Fruit fly (Drosophila melanogaster) whole organism, prepupa: Measurements from ENCODE around the gene CG10969.

Experiments
- Blimp-1 ChIP-seq: fragments of 200-800 bp; sonication (Bioruptor generic); optimal IDR thresholded peaks from 3 replicates; lab custom pipeline; 2017; ENCODE audit warnings: missing biosample characterization, missing genetic modification characterization, mild to moderate bottlenecking, moderate library complexity, missing genetic modification reagents
- CG10669 ChIP-seq: fragments of 200-800 bp; sonication (Bioruptor generic); optimal IDR thresholded peaks from 3 replicates; lab custom pipeline; 2018; ENCODE audit warnings: missing biosample characterization, mild to moderate bottlenecking, missing genetic modification characterization, moderate library complexity
- CG11294 ChIP-seq: fragments of 200-800 bp; sonication (Bioruptor generic); IDR thresholded peaks from 2 replicates; pipeline ENCODE4 v1.3.6; 2022; ENCODE audit warnings: missing biosample characterization, missing genetic modification characterization
- CG11762 ChIP-seq: fragments of 200-800 bp; sonication (Bioruptor generic); optimal IDR thresholded peaks from 3 replicates; lab custom pipeline; 2016; ENCODE audit warnings: missing biosample characterization, missing genetic modification characterization; ENCODE audit not compliant: insufficient read depth
- CG11902 ChIP-seq: fragments of 200-800 bp; sonication (Bioruptor generic); optimal IDR thresholded peaks from 3 replicates; lab custom pipeline; 2016; ENCODE audit warnings: missing biosample characterization, missing genetic modification characterization
- CG1621 ChIP-seq: fragments of 200-800 bp; sonication (Bioruptor generic); optimal IDR thresholded peaks from 3 replicates; lab custom pipeline; 2018; ENCODE audit warnings: missing biosample characterization, mild to moderate bottlenecking, missing genetic modification characterization
- CG16779 ChIP-seq: fragments of 200-800 bp; sonication (Bioruptor generic); optimal IDR thresholded peaks from 3 replicates; lab custom pipeline; 2017; ENCODE audit warnings: missing biosample characterization, mild to moderate bottlenecking, missing genetic modification characterization
- CG3032 ChIP-seq: fragments of 200-800 bp; optimal IDR thresholded peaks from 2 replicates; lab custom pipeline; 2019; ENCODE audit warnings: missing biosample characterization, mild to moderate bottlenecking, missing genetic modification characterization, moderate library complexity
- CG31627 ChIP-seq: fragments of 200-800 bp; sonication (Bioruptor generic); optimal IDR thresholded peaks from 3 replicates; lab custom pipeline; 2016; ENCODE audit warnings: missing biosample characterization, missing genetic modification characterization
- CG32006 ChIP-seq: fragments of 200-800 bp; sonication (Bioruptor generic); optimal IDR thresholded peaks from 3 replicates; lab custom pipeline; 2017; ENCODE audit warnings: missing biosample characterization, mild to moderate bottlenecking, missing genetic modification characterization
- CG34406 ChIP-seq: fragments of 200-800 bp; sonication (Bioruptor generic); optimal IDR thresholded peaks from 3 replicates; lab custom pipeline; 2016; ENCODE audit warnings: missing biosample characterization, missing genetic modification characterization
- CG3919 ChIP-seq: fragments of 200-800 bp; sonication (Bioruptor generic); optimal IDR thresholded peaks from 3 replicates; lab custom pipeline; 2016; ENCODE audit warnings: missing biosample characterization, missing genetic modification characterization
- CG4318 ChIP-seq: fragments of 200-800 bp; sonication (Bioruptor generic); optimal IDR thresholded peaks from 3 replicates; lab custom pipeline; 2017; ENCODE audit warnings: missing biosample characterization, mild to moderate bottlenecking, missing genetic modification characterization
- CG6163 ChIP-seq: fragments of 200-800 bp; sonication (Bioruptor generic); IDR thresholded peaks from 3 replicates; pipeline ENCODE4 v1.3.6; 2022; ENCODE audit warnings: missing biosample characterization, missing genetic modification characterization
- CG6276 ChIP-seq: fragments of 200-800 bp; sonication (Bioruptor generic); optimal IDR thresholded peaks from 2 replicates; lab custom pipeline; 2017; ENCODE audit warnings: missing biosample characterization, mild to moderate bottlenecking, missing genetic modification characterization
- CG6792 ChIP-seq: fragments of 200-800 bp; sonication (Bioruptor generic); optimal IDR thresholded peaks from 3 replicates; lab custom pipeline; 2016; ENCODE audit warnings: missing biosample characterization, missing genetic modification characterization
- CG6808 ChIP-seq: fragments of 200-800 bp; sonication (Bioruptor generic); optimal IDR thresholded peaks from 3 replicates; lab custom pipeline; 2017; ENCODE audit warnings: missing biosample characterization, missing genetic modification characterization, mild to moderate bottlenecking, moderate library complexity, missing genetic modification reagents
- CG6854 ChIP-seq: fragments of 200-800 bp; sonication (Bioruptor generic); optimal IDR thresholded peaks from 2 replicates; lab custom pipeline; 2017; ENCODE audit warnings: missing biosample characterization, mild to moderate bottlenecking, missing genetic modification characterization
- CG7368 ChIP-seq: fragments of 200-800 bp; sonication (Bioruptor generic); optimal IDR thresholded peaks from 3 replicates; lab custom pipeline; 2016; ENCODE audit warnings: missing biosample characterization, missing genetic modification characterization
- CG8119 ChIP-seq: fragments of 200-800 bp; sonication (Bioruptor generic); IDR thresholded peaks from 3 replicates; pipeline ENCODE4 v1.3.6; 2022; ENCODE audit warnings: missing biosample characterization, missing genetic modification characterization
- CG8319 ChIP-seq: fragments of 200-800 bp; sonication (Bioruptor generic); optimal IDR thresholded peaks from 3 replicates; lab custom pipeline; 2016; ENCODE audit warnings: missing biosample characterization, missing genetic modification characterization
- CG8632 ChIP-seq: fragments of 200-800 bp; sonication (Bioruptor generic); optimal IDR thresholded peaks from 3 replicates; lab custom pipeline; 2016; ENCODE audit warnings: missing biosample characterization, missing genetic modification characterization
- CG9139 ChIP-seq: fragments of 200-800 bp; sonication (Bioruptor generic); optimal IDR thresholded peaks from 3 replicates; lab custom pipeline; 2017; ENCODE audit warnings: missing biosample characterization, mild to moderate bottlenecking, missing genetic modification characterization
- Ets21C ChIP-seq: fragments of 200-800 bp; sonication (Bioruptor generic); optimal IDR thresholded peaks from 3 replicates; lab custom pipeline; 2016; ENCODE audit warnings: missing biosample characterization, missing genetic modification characterization
- Hr39 ChIP-seq: fragments of 200-800 bp; sonication (Bioruptor generic); optimal IDR thresholded peaks from 2 replicates; lab custom pipeline; 2016; ENCODE audit warnings: missing biosample characterization, missing genetic modification characterization
- Hr4 ChIP-seq: fragments of 200-800 bp; sonication (Bioruptor generic); optimal IDR thresholded peaks from 3 replicates; lab custom pipeline; 2016; ENCODE audit warnings: missing biosample characterization, missing genetic modification characterization
- Lpt ChIP-seq: fragments of 200-800 bp; sonication (Bioruptor generic); optimal IDR thresholded peaks from 3 replicates; lab custom pipeline; 2016; ENCODE audit warnings: missing biosample characterization, missing genetic modification characterization
- OdsH ChIP-seq: fragments of 200-800 bp; sonication (Bioruptor generic); optimal IDR thresholded peaks from 3 replicates; lab custom pipeline; 2016; ENCODE audit warnings: missing biosample characterization, missing genetic modification characterization
- Smox ChIP-seq: fragments of 200-800 bp; sonication (Bioruptor generic); optimal IDR thresholded peaks from 3 replicates; lab custom pipeline; 2016; ENCODE audit warnings: missing biosample characterization, missing genetic modification characterization
- Sox102F ChIP-seq: fragments of 200-800 bp; sonication (Bioruptor generic); optimal IDR thresholded peaks from 2 replicates; lab custom pipeline; 2016; ENCODE audit warnings: missing biosample characterization, mild to moderate bottlenecking, missing genetic modification characterization
- Sox14 ChIP-seq: fragments of 200-800 bp; sonication (Bioruptor generic); optimal IDR thresholded peaks from 3 replicates; lab custom pipeline; 2016; ENCODE audit warnings: missing biosample characterization, missing genetic modification characterization
- achi ChIP-seq: fragments of 200-800 bp; sonication (Bioruptor generic); optimal IDR thresholded peaks from 3 replicates; lab custom pipeline; 2016; ENCODE audit warnings: missing biosample characterization, missing genetic modification characterization
- dsx ChIP-seq: fragments of 200-800 bp; optimal IDR thresholded peaks from 3 replicates; lab custom pipeline; 2019; ENCODE audit warnings: missing biosample characterization, mild to moderate bottlenecking, missing genetic modification characterization, moderate library complexity; ENCODE audit not compliant: poor library complexity, severe bottlenecking
- eg ChIP-seq: fragments of 200-800 bp; sonication (Bioruptor generic); IDR thresholded peaks from 3 replicates; pipeline ENCODE4 v1.3.6; 2022; ENCODE audit warnings: missing biosample characterization, missing genetic modification characterization
- esn ChIP-seq: fragments of 200-800 bp; sonication (Bioruptor generic); optimal IDR thresholded peaks from 2 replicates; lab custom pipeline; 2016; ENCODE audit warnings: missing biosample characterization, mild to moderate bottlenecking, missing genetic modification characterization, moderate library complexity
- fd59A ChIP-seq: fragments of 200-800 bp; sonication (Bioruptor generic); optimal IDR thresholded peaks from 2 replicates; lab custom pipeline; 2017; ENCODE audit warnings: missing biosample characterization, mild to moderate bottlenecking, missing genetic modification characterization, missing genetic modification reagents
- fd85E ChIP-seq: fragments of 200-800 bp; sonication (Bioruptor generic); optimal IDR thresholded peaks from 3 replicates; lab custom pipeline; 2016; ENCODE audit warnings: missing biosample characterization, missing genetic modification characterization
- fkh ChIP-seq: fragments of 200-800 bp; sonication (Bioruptor generic); optimal IDR thresholded peaks from 3 replicates; lab custom pipeline; 2017; ENCODE audit warnings: missing biosample characterization, mild to moderate bottlenecking, missing genetic modification characterization, moderate library complexity
- lz ChIP-seq: fragments of 200-800 bp; sonication (Bioruptor generic); optimal IDR thresholded peaks from 3 replicates; lab custom pipeline; 2016; ENCODE audit warnings: missing biosample characterization, missing genetic modification characterization
- pdm3 ChIP-seq: fragments of 200-800 bp; sonication (Bioruptor generic); optimal IDR thresholded peaks from 3 replicates; lab custom pipeline; 2016; ENCODE audit warnings: missing biosample characterization, missing genetic modification characterization
- spab ChIP-seq: fragments of 200-800 bp; sonication (Bioruptor generic); optimal IDR thresholded peaks from 2 replicates; lab custom pipeline; 2017; ENCODE audit warnings: missing biosample characterization, mild to moderate bottlenecking, missing genetic modification characterization, missing genetic modification reagents
- ss ChIP-seq, 2 experiments: fragments of 200-800 bp; sonication (Bioruptor generic); optimal IDR thresholded peaks; 2 replicates in 1 of 2; 3 replicates in 1 of 2; lab custom pipeline; 2017 to 2018; ENCODE audit warnings: mild to moderate bottlenecking in 2 of 2, missing biosample characterization in 2 of 2, missing genetic modification characterization in 2 of 2, moderate library complexity in 1 of 2
- svp ChIP-seq: fragments of 200-800 bp; sonication (Bioruptor generic); peaks from one replicate; lab custom pipeline; 2016; ENCODE audit warnings: missing biosample characterization, missing genetic modification characterization
- topi ChIP-seq: fragments of 200-800 bp; sonication (Bioruptor generic); optimal IDR thresholded peaks from 3 replicates; lab custom pipeline; 2016; ENCODE audit warnings: missing biosample characterization, missing genetic modification characterization
- vri ChIP-seq: fragments of 200-800 bp; sonication (Bioruptor generic); optimal IDR thresholded peaks from 3 replicates; lab custom pipeline; 2016; ENCODE audit warnings: missing biosample characterization, mild to moderate bottlenecking, missing genetic modification characterization

Gene CG10969

dm6 chr3L:12800167-12800566 lies 19.3 kb upstream of the CG10969 start (continued):
- TF ChIP-seq CG6792 (GFP tag; lab: Kevin White, UChicago), result no peak

- peak; percentile 99 for TF ChIP-seq svp
- no peak for TF ChIP-seq CG31627 (GFP tag; lab: Kevin White, UChicago)
Observed at dm6 chr3L:12799431-12800147, 18.7 kb upstream of the CG10969 start.

dm6 chr3L:12798795-12799311 lies 18.0 kb upstream of the CG10969 start:
- TF ChIP-seq esn (GFP tag; lab: Kevin White, UChicago) (peak; percentile 34), fkh (peak; percentile 79), achi (GFP tag; lab: Kevin White, UChicago) (peak; percentile 28), OdsH (GFP tag; lab: Kevin White, UChicago) (peak; percentile 49), CG7368 (GFP tag; lab: Kevin White, UChicago) (peak; percentile 6), CG8319 (no peak), CG11762 (GFP tag; lab: Kevin White, UChicago) (no peak), Sox102F (no peak), CG6792 (GFP tag; lab: Kevin White, UChicago) (peak; percentile 9), vri (GFP tag; lab: Kevin White, UChicago) (peak; percentile 44), CG8119 (peak; percentile 57; the same call in 1 of the 3 replicates), Hr39 (peak; percentile 45), CG4318 (peak; percentile 27), CG3032 (tag; lab: Kevin White, UChicago) (peak; percentile 3), Blimp-1 (GFP tag; lab: Kevin White, UChicago) (peak; percentile 11), dsx (peak; percentile 11), pdm3 (peak; percentile 61), CG31627 (GFP tag; lab: Kevin White, UChicago) (peak; percentile 18), Sox14 (GFP tag; lab: Kevin White, UChicago) (peak; percentile 65), CG3919 (GFP tag; lab: Kevin White, UChicago) (peak; percentile 31), Hr4 (peak; percentile 65), spab (GFP tag; lab: Kevin White, UChicago) (no peak), CG32006 (GFP tag; lab: Kevin White, UChicago) (peak; percentile 77), Lpt (peak; percentile 43), CG6808 (GFP tag; lab: Kevin White, UChicago) (peak; percentile 48), eg (GFP tag; lab: Robert Waterston, UW) (peak; percentile 29; the same call in 1 of the 3 replicates), CG11902 (GFP tag; lab: Kevin White, UChicago) (no peak), ss (GFP tag; optimal IDR thresholded peaks at IDR 0.05; lab: Kevin White, UChicago) (peak; percentile 23 to 45), fd85E (no peak), CG6854 (no peak), CG6163 (GFP tag; lab: Robert Waterston, UW) (peak; percentile 47; the same call in 1 of the 3 replicates), lz (peak; percentile 4), fd59A (no peak), CG8632 (GFP tag; lab: Kevin White, UChicago) (peak; percentile 40), CG34406 (peak; percentile 22), CG11294 (no peak), CG10669 (GFP tag; lab: Kevin White, UChicago) (peak; percentile 37), Smox (GFP tag; lab: Kevin White, UChicago) (no peak), topi (GFP tag; lab: Kevin White, UChicago) (peak; percentile 15), CG1621 (tag; lab: Kevin White, UChicago) (peak; percentile 32), CG16779 (tag; lab: Kevin White, UChicago) (peak; percentile 33), Ets21C (no peak), CG9139 (GFP tag; lab: Kevin White, UChicago) (peak; percentile 40), CG6276 (peak; percentile 20)
